Worm (Caenorhabditis elegans) whole organism, midembryonic: ENCODE data around the gene srw-43.

Experiments used
- cog-1 ChIP-seq: sonication (generic microtip); optimal IDR thresholded peaks from 2 replicates; lab custom pipeline; 2016; ENCODE audit warnings: missing genetic modification characterization, missing compliant biosample characterization
- flt-1 ChIP-seq: fragments of 200-800 bp; sonication (Bioruptor generic); IDR thresholded peaks from 2 replicates; pipeline ENCODE4 v1.3.6; 2022; ENCODE audit warnings: missing genetic modification characterization, missing compliant biosample characterization
- klf-2 ChIP-seq: fragments of 200-800 bp; sonication (Bioruptor generic); conservative IDR thresholded peaks from 2 replicates; pipeline ENCODE4 v1.3.6; 2022; ENCODE audit warnings: missing genetic modification reagents, missing genetic modification characterization, missing compliant biosample characterization
- tab-1 ChIP-seq: fragments of 200-800 bp; sonication (Bioruptor generic); IDR thresholded peaks from 2 replicates; pipeline ENCODE4 v1.3.6; 2022; ENCODE audit warnings: missing genetic modification characterization, missing compliant biosample characterization

DNA sequence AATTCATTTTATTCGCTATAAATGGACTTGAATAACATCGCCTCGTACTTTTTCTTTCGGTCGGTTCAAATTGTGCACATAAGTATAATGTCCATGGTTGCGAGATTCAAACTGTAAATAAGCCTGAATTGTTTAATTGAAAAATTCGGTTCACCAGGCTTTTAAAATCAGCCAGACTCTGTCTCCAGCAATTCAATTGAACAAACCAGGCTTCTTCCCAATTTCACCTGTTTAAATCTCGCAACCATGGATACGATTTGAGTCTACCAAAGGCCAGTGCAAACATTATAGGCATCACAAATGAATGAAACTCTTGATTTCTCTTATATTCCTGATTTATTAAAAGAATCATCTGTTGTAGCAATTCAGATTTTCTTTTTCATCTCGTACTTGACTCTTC is 45.8 kb downstream of the srw-43 start, which contains the start of gene srz-100:
- no peak for TF ChIP-seq klf-2 (GFP tag; lab: Robert Waterston, UW)
- no peak for TF ChIP-seq flt-1 (GFP tag; lab: Robert Waterston, UW)
- TF ChIP-seq cog-1 (tag; lab: Kevin White, UChicago): no peak
- TF ChIP-seq tab-1 (GFP tag; lab: Robert Waterston, UW): no peak
